Fruit fly (Drosophila melanogaster) whole organism, prepupa: ENCODE data around the gene mahe.

Experiments used
- CG3032 ChIP-seq: fragments of 200-800 bp; optimal IDR thresholded peaks from 2 replicates; lab custom pipeline; 2019; ENCODE audit warnings: missing biosample characterization, mild to moderate bottlenecking, missing genetic modification characterization, moderate library complexity
- CG6854 ChIP-seq: fragments of 200-800 bp; sonication (Bioruptor generic); optimal IDR thresholded peaks from 2 replicates; lab custom pipeline; 2017; ENCODE audit warnings: missing biosample characterization, mild to moderate bottlenecking, missing genetic modification characterization
- Eip93F ChIP-seq: fragments of 200-800 bp; sonication (Bioruptor generic); optimal IDR thresholded peaks from 2 replicates; lab custom pipeline; 2016; ENCODE audit warnings: missing biosample characterization, mild to moderate bottlenecking, missing genetic modification characterization
- Hr39 ChIP-seq: fragments of 200-800 bp; sonication (Bioruptor generic); optimal IDR thresholded peaks from 2 replicates; lab custom pipeline; 2016; ENCODE audit warnings: missing biosample characterization, missing genetic modification characterization
- Sox102F ChIP-seq: fragments of 200-800 bp; sonication (Bioruptor generic); optimal IDR thresholded peaks from 2 replicates; lab custom pipeline; 2016; ENCODE audit warnings: missing biosample characterization, mild to moderate bottlenecking, missing genetic modification characterization
- Sox14 ChIP-seq: fragments of 200-800 bp; sonication (Bioruptor generic); optimal IDR thresholded peaks from 3 replicates; lab custom pipeline; 2016; ENCODE audit warnings: missing biosample characterization, missing genetic modification characterization
- lz ChIP-seq: fragments of 200-800 bp; sonication (Bioruptor generic); optimal IDR thresholded peaks from 3 replicates; lab custom pipeline; 2016; ENCODE audit warnings: missing biosample characterization, missing genetic modification characterization
- net ChIP-seq: fragments of 200-800 bp; sonication (Bioruptor generic); optimal IDR thresholded peaks from 3 replicates; lab custom pipeline; 2016; ENCODE audit warnings: missing biosample characterization, missing genetic modification characterization
- salr ChIP-seq, 2 experiments: fragments of 200-800 bp; sonication (Bioruptor generic); optimal IDR thresholded peaks; 3 replicates each; lab custom pipeline; 2016 to 2018; ENCODE audit warnings: missing biosample characterization in 2 of 2, missing genetic modification characterization in 2 of 2, mild to moderate bottlenecking in 1 of 2
- spab ChIP-seq: fragments of 200-800 bp; sonication (Bioruptor generic); optimal IDR thresholded peaks from 2 replicates; lab custom pipeline; 2017; ENCODE audit warnings: missing biosample characterization, mild to moderate bottlenecking, missing genetic modification characterization, missing genetic modification reagents

DNA sequence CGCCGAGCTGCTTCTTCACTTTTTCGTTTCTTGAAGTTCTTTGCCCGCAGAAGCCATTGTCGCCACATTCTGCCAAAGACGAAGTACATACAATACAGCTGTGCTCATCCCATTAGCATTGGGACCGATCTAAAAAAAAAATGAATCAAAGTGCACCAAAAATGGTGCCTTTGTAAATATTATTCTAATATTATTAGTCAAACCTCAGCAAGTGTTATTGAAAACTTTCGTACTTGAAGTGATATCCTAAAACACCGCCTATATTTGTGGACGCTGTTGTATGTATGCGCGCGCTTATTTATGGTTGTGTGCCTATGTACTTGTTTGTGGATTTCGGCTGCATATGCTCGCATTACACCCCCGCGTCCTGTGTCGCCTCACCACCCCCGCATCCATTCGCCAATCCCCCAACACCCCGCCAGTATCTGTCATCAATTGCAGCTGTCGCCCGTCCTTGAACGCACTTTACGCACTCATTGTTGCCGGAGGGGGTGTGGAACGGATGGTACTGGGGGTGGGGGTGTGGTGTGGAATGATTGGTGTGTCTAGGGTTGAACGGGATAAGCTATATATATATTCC, 41.3 kb upstream of the mahe start:
- TF ChIP-seq Eip93F (peak; percentile 71), net (GFP tag; lab: Kevin White, UChicago) (peak; percentile 91), Hr39 (GFP tag; lab: Kevin White, UChicago) (peak; percentile 83), CG6854 (GFP tag; lab: Kevin White, UChicago) (peak; percentile 75), spab (peak; percentile 88), Sox102F (GFP tag; lab: Kevin White, UChicago) (peak; percentile 89), salr (GFP tag; optimal IDR thresholded peaks at IDR 0.05; lab: Kevin White, UChicago) (peak; percentile 59 to 87), lz (GFP tag; lab: Kevin White, UChicago) (peak; percentile 86), CG3032 (peak; percentile 88), Sox14 (GFP tag; lab: Kevin White, UChicago) (peak; percentile 89)
